Fruit fly (Drosophila melanogaster): ENCODE data around the gene RpS19b.
A peak's percentile ranks its signal among the peaks of the same experiment; 100 is the strongest.

The RpS19b gene

DNA sequence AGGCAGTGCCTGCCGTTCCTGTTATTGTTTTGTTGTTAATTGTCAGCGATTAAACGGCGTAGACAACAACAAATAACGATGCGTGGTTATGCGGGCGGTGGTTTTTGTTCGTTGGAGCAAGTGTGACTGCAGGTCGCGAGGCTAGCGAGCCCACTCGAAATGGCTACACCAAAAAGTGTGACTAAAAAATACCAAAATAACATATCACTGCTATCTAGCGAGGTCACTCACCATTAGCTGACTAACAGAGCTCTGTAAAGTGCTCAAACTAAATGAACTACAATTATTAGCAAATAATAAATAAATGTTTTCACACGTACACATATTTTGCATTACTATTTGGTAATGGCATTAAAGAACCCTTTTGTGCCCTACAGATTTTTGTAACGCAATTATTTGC, 43.4 kb downstream of the RpS19b start, which contains the start of gene Pli (continued):
- TF ChIP-seq Myb (GFP tag; optimal IDR thresholded peaks at IDR 0.05) (peak; percentile 59), ranshi (GFP tag; IDR thresholded peaks at IDR 0.05) (no peak), Sry-δ (GFP tag; optimal IDR thresholded peaks at IDR 0.05) (peak; percentile 32), ems (GFP tag; optimal IDR thresholded peaks at IDR 0.05) (no peak), CrebB (tag; optimal IDR thresholded peaks at IDR 0.05) (peak; percentile 24), dan (GFP tag; IDR thresholded peaks at IDR 0.05) (no peak), CG11504 (tag; optimal IDR thresholded peaks at IDR 0.05) (peak; percentile 39), CG15514 (GFP tag; optimal IDR thresholded peaks at IDR 0.05) (peak; percentile 91), nerfin-1 (tag; optimal IDR thresholded peaks at IDR 0.05) (peak; percentile 77), Stat92E (GFP tag; optimal IDR thresholded peaks at IDR 0.05) (peak in 1 of 3 experiments; percentile 68), BEAF-32 (GFP tag; optimal IDR thresholded peaks at IDR 0.05) (peak; percentile 47), Dp (GFP tag; optimal IDR thresholded peaks at IDR 0.05) (peak; percentile 42), Ets65A (GFP tag) (peak; percentile 28), pita (GFP tag; optimal IDR thresholded peaks at IDR 0.05) (peak; percentile 76), CG7357 (GFP tag; IDR thresholded peaks at IDR 0.05) (no peak), Lhr (GFP tag; optimal IDR thresholded peaks at IDR 0.05) (peak; percentile 81), CG14710 (tag; optimal IDR thresholded peaks at IDR 0.05) (peak; percentile 69), CG12769 (tag; optimal IDR thresholded peaks at IDR 0.05) (peak; percentile 34), CG10654 (GFP tag; optimal IDR thresholded peaks at IDR 0.05) (no peak), gcm (GFP tag; optimal IDR thresholded peaks at IDR 0.05) (peak; percentile 72), Ets97D (GFP tag; optimal IDR thresholded peaks at IDR 0.05) (peak; percentile 62), CG17186 (GFP tag; optimal IDR thresholded peaks at IDR 0.05) (peak; percentile 41), nau (GFP tag; optimal IDR thresholded peaks at IDR 0.05) (no peak), NC2α (GFP tag; optimal IDR thresholded peaks at IDR 0.05) (no peak), ATbp (GFP tag; optimal IDR thresholded peaks at IDR 0.05) (no peak), Gug (GFP tag; IDR thresholded peaks at IDR 0.05) (no peak), CG8089 (GFP tag; optimal IDR thresholded peaks at IDR 0.05) (no peak), caup (GFP tag; optimal IDR thresholded peaks at IDR 0.05; ENCODE audit: severe bottlenecking) (peak; percentile 56), unpg (GFP tag; optimal IDR thresholded peaks at IDR 0.05) (peak; percentile 21), pzg (GFP tag; optimal IDR thresholded peaks at IDR 0.05) (peak; percentile 98), CG13296 (GFP tag; optimal IDR thresholded peaks at IDR 0.05) (no peak), CG8290 (GFP tag; optimal IDR thresholded peaks at IDR 0.05) (no peak), CG8290 (tag; optimal IDR thresholded peaks at IDR 0.05) (peak in 1 of 2 experiments; percentile 77), grn (GFP tag; optimal IDR thresholded peaks at IDR 0.05) (peak; percentile 40), CG7839 (tag; optimal IDR thresholded peaks at IDR 0.05) (peak; percentile 4), Atf-2 (GFP tag; optimal IDR thresholded peaks at IDR 0.05) (no peak), ash1 (GFP tag; optimal IDR thresholded peaks at IDR 0.05) (peak; percentile 58), Med (GFP tag) (peak; percentile 87), CG4707 (GFP tag; optimal IDR thresholded peaks at IDR 0.05) (peak; percentile 8), Mad (GFP tag; optimal IDR thresholded peaks at IDR 0.05) (no peak), Lpt (GFP tag; optimal IDR thresholded peaks at IDR 0.05) (no peak), ftz-f1 (GFP tag; optimal IDR thresholded peaks at IDR 0.05) (peak; percentile 2), CG2120 (GFP tag; optimal IDR thresholded peaks at IDR 0.05) (peak; percentile 7), CG4730 (GFP tag; IDR thresholded peaks at IDR 0.05) (no peak), NfI (GFP tag; optimal IDR thresholded peaks at IDR 0.05) (peak; percentile 2), CG32532 (GFP tag; IDR thresholded peaks at IDR 0.05) (no peak), trem (tag; optimal IDR thresholded peaks at IDR 0.05) (peak; percentile 75), HLHmδ (GFP tag; optimal IDR thresholded peaks at IDR 0.05) (peak; percentile 67), grau (tag; optimal IDR thresholded peaks at IDR 0.05) (peak; percentile 39), CG9797 (GFP tag; optimal IDR thresholded peaks at IDR 0.05) (peak; percentile 93), CHES-1-like (GFP tag; optimal IDR thresholded peaks at IDR 0.05) (no peak)
